Worm (Caenorhabditis elegans) whole organism, L2 larva: Measurements from ENCODE around the gene R07C3.3.

Experiments
- fos-1 ChIP-seq: fragments of 150-350 bp; optimal IDR thresholded peaks from 2 replicates; lab custom pipeline; 2014; ENCODE audit warnings: missing biosample characterization, missing genetic modification characterization
- mbf-1 ChIP-seq: sonication (generic microtip); optimal IDR thresholded peaks from 2 replicates; lab custom pipeline; 2017; ENCODE audit warnings: missing biosample characterization, missing genetic modification characterization
- nhr-77 ChIP-seq: fragments of 150-350 bp; optimal IDR thresholded peaks from 2 replicates; lab custom pipeline; 2014; ENCODE audit warnings: missing biosample characterization, missing genetic modification characterization
- sma-3 ChIP-seq: sonication (generic microtip); optimal IDR thresholded peaks from 2 replicates; lab custom pipeline; 2016; ENCODE audit warnings: missing genetic modification reagents, missing genetic modification characterization, missing compliant biosample characterization
- ztf-1 ChIP-seq: fragments of 200-800 bp; sonication (Bioruptor generic); conservative IDR thresholded peaks from 2 replicates; pipeline ENCODE4 v1.3.6; 2022; ENCODE audit warnings: missing genetic modification characterization, missing compliant biosample characterization
- ztf-4 ChIP-seq: fragments of 150-350 bp; optimal IDR thresholded peaks from 2 replicates; lab custom pipeline; 2014; ENCODE audit warnings: missing biosample characterization, missing genetic modification characterization

DNA sequence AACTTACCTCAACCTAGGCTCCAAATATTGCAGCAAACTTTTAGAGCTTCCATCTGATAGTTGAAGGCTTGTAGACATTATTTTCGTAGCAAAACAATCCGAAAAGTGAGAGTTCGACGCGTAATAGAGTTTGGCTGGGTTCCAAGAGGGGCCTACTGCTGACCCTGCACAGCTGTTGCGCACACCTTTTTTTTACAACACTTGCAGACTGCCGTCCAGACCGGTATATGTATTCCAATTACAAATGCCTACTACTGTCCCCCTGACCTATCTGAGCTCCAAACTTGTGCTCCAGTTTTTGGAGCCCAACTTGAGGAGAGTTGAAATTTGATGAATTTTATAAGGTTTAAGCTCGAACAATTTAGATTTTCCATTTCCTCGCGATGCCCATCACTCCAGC lies 29.1 kb upstream of the R07C3.3 start, which contains the start of the genes fbxc-24 and fbxc-27:
- TF ChIP-seq fos-1 (tag; lab: Kevin White, UChicago) (no peak), sma-3 (no peak), ztf-1 (no peak), nhr-77 (no peak), ztf-4 (tag; lab: Kevin White, UChicago) (no peak), mbf-1 (tag; lab: Kevin White, UChicago) (no peak)
